Worm (Caenorhabditis elegans) whole organism, L2 larva: Measurements from ENCODE around the gene clec-142.

Experiments
- Y55F3AM.14 ChIP-seq: fragments of 200-800 bp; sonication (Bioruptor generic); optimal IDR thresholded peaks from 2 replicates; lab custom pipeline; 2018; ENCODE audit warnings: mild to moderate bottlenecking, missing genetic modification characterization, missing compliant biosample characterization
- aly-2 ChIP-seq: fragments of 150-350 bp; optimal IDR thresholded peaks from 2 replicates; lab custom pipeline; 2014; ENCODE audit warnings: missing biosample characterization, missing genetic modification characterization
- ama-1 ChIP-seq: fragments of 150-350 bp; optimal IDR thresholded peaks from 2 replicates; lab custom pipeline; 2018; ENCODE audit warnings: inconsistent platforms
- gmeb-1 ChIP-seq: fragments of 150-350 bp; optimal IDR thresholded peaks from 2 replicates; lab custom pipeline; 2014; ENCODE audit warnings: missing biosample characterization, missing genetic modification characterization
- nhr-10 ChIP-seq: sonication (generic microtip); optimal IDR thresholded peaks from 2 replicates; lab custom pipeline; 2017; ENCODE audit warnings: missing biosample characterization, missing genetic modification characterization
- nhr-11 ChIP-seq: fragments of 150-350 bp; optimal IDR thresholded peaks from 2 replicates; lab custom pipeline; 2014; ENCODE audit warnings: missing biosample characterization, missing genetic modification characterization
- unc-55 ChIP-seq: fragments of 150-350 bp; sonication (generic microtip); optimal IDR thresholded peaks from 3 replicates; lab custom pipeline; 2014; ENCODE audit warnings: missing biosample characterization, missing genetic modification reagents, missing genetic modification characterization
- unc-62 ChIP-seq: fragments of 150-350 bp; optimal IDR thresholded peaks from 2 replicates; lab custom pipeline; 2014; ENCODE audit warnings: missing biosample characterization, missing genetic modification reagents, missing genetic modification characterization
- ztf-4 ChIP-seq: fragments of 150-350 bp; optimal IDR thresholded peaks from 2 replicates; lab custom pipeline; 2014; ENCODE audit warnings: missing biosample characterization, missing genetic modification characterization

DNA sequence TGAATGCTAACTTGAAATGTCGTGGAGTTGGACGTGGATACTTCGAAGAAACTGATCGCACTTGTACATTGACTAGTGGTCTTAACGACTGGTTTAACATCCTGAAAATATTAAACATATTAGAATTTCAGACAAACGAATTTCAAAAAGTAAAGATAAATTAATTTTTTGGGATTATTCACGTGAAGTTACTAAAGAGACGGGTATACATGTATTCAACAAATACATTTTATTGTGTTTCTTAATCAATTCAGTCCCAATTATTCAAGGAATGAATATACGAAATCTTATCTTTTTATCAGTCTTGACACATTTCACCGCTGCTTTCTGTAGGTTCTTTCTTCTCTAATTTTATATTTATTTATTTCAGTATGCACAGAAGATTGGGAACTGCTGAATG, at the start of gene clec-142, which contains the start of gene mrpl-10:
- TF ChIP-seq ztf-4 (tag; lab: Kevin White, UChicago) (no peak), aly-2 (no peak), Y55F3AM.14 (GFP tag; lab: Kevin White, UChicago) (no peak), unc-55 (no peak), nhr-10 (no peak), ama-1 (lab: Kevin White, UChicago) (no peak), nhr-11 (tag; lab: Kevin White, UChicago) (no peak), unc-62 (GFP tag; lab: Kevin White, UChicago) (no peak), gmeb-1 (tag; lab: Kevin White, UChicago) (no peak)
